Worm (Caenorhabditis elegans) whole organism, L3 larva: ENCODE data around the gene ctf-18.

ENCODE experiments used
- lin-39 ChIP-seq: fragments of 150-350 bp; optimal IDR thresholded peaks from 2 replicates; lab custom pipeline; 2018; ENCODE audit warnings: missing biosample characterization, missing genetic modification reagents, missing genetic modification characterization
- nhr-23 ChIP-seq: fragments of 150-350 bp; optimal IDR thresholded peaks from 2 replicates; lab custom pipeline; 2014; ENCODE audit warnings: missing biosample characterization, missing genetic modification reagents, missing genetic modification characterization
- sea-2 ChIP-seq: fragments of 150-350 bp; sonication (generic microtip); optimal IDR thresholded peaks from 4 replicates; lab custom pipeline; 2014; ENCODE audit warnings: missing biosample characterization, missing genetic modification reagents, missing genetic modification characterization
- tbx-2 ChIP-seq: sonication (generic microtip); optimal IDR thresholded peaks from 2 replicates; lab custom pipeline; 2016; ENCODE audit warnings: mild to moderate bottlenecking, missing genetic modification characterization, missing compliant biosample characterization

DNA sequence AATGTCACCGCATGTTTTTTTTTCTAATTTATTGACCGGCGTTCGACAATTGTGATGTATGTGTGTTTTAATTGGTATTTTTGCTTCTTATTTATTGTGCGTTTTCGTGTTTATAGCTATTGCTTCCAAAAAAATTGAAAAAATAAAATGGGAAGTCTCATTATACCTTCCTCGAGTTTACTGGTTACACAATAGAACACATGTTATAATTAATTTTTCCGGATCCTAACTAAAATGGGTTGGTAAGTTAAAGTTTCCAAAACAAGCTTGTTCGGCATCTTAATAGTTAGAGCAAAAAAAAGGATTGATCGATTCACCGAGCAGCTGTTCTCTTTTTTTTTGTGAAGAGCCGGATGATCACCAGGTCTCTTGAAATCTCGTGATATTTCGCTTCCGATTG, 29.0 kb upstream of the ctf-18 start, which contains the start of gene ttr-54:
- no peak for TF ChIP-seq tbx-2 (tag; lab: Kevin White, UChicago)
- TF ChIP-seq sea-2 (GFP tag; lab: Kevin White, UChicago), result no peak
- no peak for TF ChIP-seq nhr-23 (tag; lab: Kevin White, UChicago)
- no peak for TF ChIP-seq lin-39 (tag; lab: Kevin White, UChicago)
